Worm (Caenorhabditis elegans) whole organism, L4/young adult: Measurements from ENCODE around the gene hsp-6.

Experiments used
- W03F9.2 ChIP-seq: fragments of 150-350 bp; optimal IDR thresholded peaks from 2 replicates; lab custom pipeline; 2014; ENCODE audit warnings: missing biosample characterization, missing genetic modification characterization
- dao-5 ChIP-seq: sonication (generic microtip); optimal IDR thresholded peaks from 2 replicates; lab custom pipeline; 2016; ENCODE audit warnings: missing genotype, missing genetic modification characterization, moderate library complexity, missing compliant biosample characterization
- him-1 ChIP-seq: sonication (generic microtip); optimal IDR thresholded peaks from 2 replicates; lab custom pipeline; 2016; ENCODE audit warnings: missing genotype, missing genetic modification reagents, missing genetic modification characterization, missing compliant biosample characterization

DNA sequence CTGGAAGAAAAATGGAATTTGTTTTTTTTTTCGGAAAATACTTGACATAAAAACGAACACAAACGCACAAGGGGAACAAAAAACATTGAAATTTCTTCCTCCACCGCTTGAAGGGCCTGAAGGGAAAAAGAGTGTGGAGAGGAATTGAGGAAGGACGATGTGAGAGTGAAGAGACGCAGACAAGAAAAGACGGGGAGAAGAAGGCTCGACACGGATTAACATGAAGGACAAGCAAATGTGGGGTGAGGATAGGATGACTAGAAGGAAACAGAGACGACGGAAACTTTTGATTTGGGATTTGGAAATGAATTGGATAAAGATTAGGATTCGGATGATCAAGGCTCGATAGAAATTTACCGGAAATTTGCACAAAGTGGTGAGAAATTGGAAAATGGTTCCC, 34.0 kb upstream of the hsp-6 start:
- TF ChIP-seq W03F9.2 (tag; lab: Kevin White, UChicago) (no peak), him-1 (tag; lab: Kevin White, UChicago) (no peak), dao-5 (no peak)
